Fruit fly (Drosophila melanogaster) whole organism, embryonic: ENCODE results near the gene bnl.
A peak's percentile ranks its signal among the peaks of the same experiment; 100 is the strongest.

Source experiments
- B-H1 ChIP-seq: fragments of 200-800 bp; sonication (Bioruptor generic); IDR thresholded peaks from 3 replicates; pipeline ENCODE4 v1.3.6; 2022; ENCODE audit warnings: missing biosample characterization, missing genetic modification characterization
- CG10654 ChIP-seq: fragments of 200-800 bp; sonication (Bioruptor generic); optimal IDR thresholded peaks from 2 replicates; lab custom pipeline; 2016; ENCODE audit warnings: missing biosample characterization, missing genetic modification characterization
- CG11085 ChIP-seq: fragments of 200-800 bp; sonication (Bioruptor generic); IDR thresholded peaks from 2 replicates; pipeline ENCODE4 v1.3.6; 2022; ENCODE audit warnings: missing biosample characterization, missing genetic modification characterization
- CG11560 ChIP-seq: fragments of 200-800 bp; sonication (Bioruptor generic); IDR thresholded peaks from 3 replicates; pipeline ENCODE4 v1.3.6; 2022; ENCODE audit warnings: missing biosample characterization, missing genetic modification characterization
- CG12744 ChIP-seq: fragments of 200-800 bp; sonication (Bioruptor generic); optimal IDR thresholded peaks from 2 replicates; lab custom pipeline; 2016; ENCODE audit warnings: missing biosample characterization, missing genetic modification characterization
- CG1529 ChIP-seq: fragments of 200-800 bp; sonication (Bioruptor generic); optimal IDR thresholded peaks from 3 replicates; lab custom pipeline; 2018; ENCODE audit warnings: missing biosample characterization, missing genetic modification characterization
- CG15696 ChIP-seq: fragments of 200-800 bp; sonication (Bioruptor generic); optimal IDR thresholded peaks from 2 replicates; lab custom pipeline; 2019; ENCODE audit warnings: missing biosample characterization, mild to moderate bottlenecking, missing genetic modification characterization, moderate library complexity
- CG1602 ChIP-seq: fragments of 200-800 bp; sonication (Bioruptor generic); optimal IDR thresholded peaks from 3 replicates; lab custom pipeline; 2016; ENCODE audit warnings: missing biosample characterization, missing genetic modification characterization
- CG16813 ChIP-seq: fragments of 200-800 bp; sonication (Bioruptor generic); IDR thresholded peaks from 3 replicates; pipeline ENCODE4 v1.3.6; 2022; ENCODE audit warnings: missing biosample characterization, missing genetic modification characterization; ENCODE audit not compliant: partially characterized antibody
- CG17328 ChIP-seq: fragments of 200-800 bp; sonication (Bioruptor generic); IDR thresholded peaks from 2 replicates; pipeline ENCODE4 v1.3.6; 2022; ENCODE audit warnings: missing biosample characterization, missing genetic modification characterization
- CG17359 ChIP-seq: fragments of 200-800 bp; sonication (Bioruptor generic); optimal IDR thresholded peaks from 3 replicates; lab custom pipeline; 2018; ENCODE audit warnings: missing biosample characterization, mild to moderate bottlenecking, missing genetic modification characterization, moderate library complexity
- CG30020 ChIP-seq: fragments of 200-800 bp; optimal IDR thresholded peaks from 2 replicates; lab custom pipeline; 2019; ENCODE audit warnings: missing biosample characterization, mild to moderate bottlenecking, missing genetic modification characterization, moderate library complexity
- CG30431 ChIP-seq: fragments of 200-800 bp; sonication (Bioruptor generic); optimal IDR thresholded peaks from 2 replicates; lab custom pipeline; 2017; ENCODE audit warnings: missing biosample characterization, missing genetic modification characterization
- CG4360 ChIP-seq: fragments of 200-800 bp; sonication (Bioruptor generic); IDR thresholded peaks from 2 replicates; pipeline ENCODE4 v1.3.6; 2022; ENCODE audit warnings: missing biosample characterization, missing genetic modification characterization
- CG43689 ChIP-seq: fragments of 200-800 bp; sonication (Bioruptor generic); IDR thresholded peaks from 2 replicates; pipeline ENCODE4 v1.3.6; 2022; ENCODE audit warnings: missing biosample characterization, missing genetic modification characterization
- CG4424 ChIP-seq: fragments of 200-800 bp; sonication (Bioruptor generic); optimal IDR thresholded peaks from 3 replicates; lab custom pipeline; 2016; ENCODE audit warnings: missing biosample characterization, missing genetic modification characterization
- CG6683 ChIP-seq: fragments of 200-800 bp; sonication (Bioruptor generic); optimal IDR thresholded peaks from 2 replicates; lab custom pipeline; 2017; ENCODE audit warnings: missing biosample characterization, mild to moderate bottlenecking, missing genetic modification characterization, missing genetic modification reagents
- CG6854 ChIP-seq: fragments of 200-800 bp; sonication (Bioruptor generic); optimal IDR thresholded peaks from 3 replicates; lab custom pipeline; 2017; ENCODE audit warnings: missing biosample characterization, mild to moderate bottlenecking, missing genetic modification characterization
- CG9437 ChIP-seq: fragments of 200-800 bp; sonication (Bioruptor generic); optimal IDR thresholded peaks from 2 replicates; lab custom pipeline; 2018; ENCODE audit warnings: missing biosample characterization, mild to moderate bottlenecking, missing genetic modification characterization
- CrebB ChIP-seq: fragments of 200-800 bp; sonication (Bioruptor generic); optimal IDR thresholded peaks from 3 replicates; lab custom pipeline; 2018; ENCODE audit warnings: missing biosample characterization, mild to moderate bottlenecking, missing genetic modification characterization
- Dll ChIP-seq: fragments of 200-800 bp; sonication (Bioruptor generic); IDR thresholded peaks from 4 replicates; pipeline ENCODE4 v1.3.6; 2022; ENCODE audit warnings: missing biosample characterization, missing genetic modification characterization; ENCODE audit not compliant: partially characterized antibody
- E2f1 ChIP-seq: fragments of 200-800 bp; sonication (Bioruptor generic); IDR thresholded peaks from 2 replicates; pipeline ENCODE4 v1.3.6; 2022; ENCODE audit warnings: missing biosample characterization, missing genetic modification characterization
- E2f2 ChIP-seq: fragments of 200-800 bp; sonication (Bioruptor generic); IDR thresholded peaks from 2 replicates; pipeline ENCODE4 v1.3.6; 2022; ENCODE audit warnings: missing biosample characterization, missing genetic modification characterization
- HLH54F ChIP-seq: fragments of 200-800 bp; sonication (Bioruptor generic); optimal IDR thresholded peaks from 3 replicates; lab custom pipeline; 2016; ENCODE audit warnings: missing biosample characterization, missing genetic modification characterization
- HmgZ ChIP-seq: fragments of 200-800 bp; sonication (Bioruptor generic); optimal IDR thresholded peaks from 2 replicates; lab custom pipeline; 2018; ENCODE audit warnings: missing biosample characterization, mild to moderate bottlenecking, missing genetic modification characterization
- Med ChIP-seq: fragments of 200-800 bp; sonication (Bioruptor generic); peaks from one replicate; lab custom pipeline; 2016; ENCODE audit warnings: missing biosample characterization, missing genetic modification characterization, mild to moderate bottlenecking, inconsistent platforms, moderate library complexity
- Tbp ChIP-seq: fragments of >200 bp; optimal IDR thresholded peaks from 2 replicates; lab custom pipeline; 2018; ENCODE audit warnings: missing biosample characterization, missing genetic modification characterization
- Trl ChIP-seq, 3 experiments: fragments of >200 bp in 2 of 3; fragments of 200-800 bp in 1 of 3; sonication (Bioruptor generic) in 1 of 3; optimal IDR thresholded peaks; 2 replicates in 1 of 3; 3 replicates in 2 of 3; lab custom pipeline; 2016 to 2017; ENCODE audit warnings: missing biosample characterization in 1 of 3, missing genetic modification characterization in 1 of 3
- Vsx1 ChIP-seq: fragments of 200-800 bp; sonication (Bioruptor generic); optimal IDR thresholded peaks from 2 replicates; lab custom pipeline; 2017; ENCODE audit warnings: missing biosample characterization, mild to moderate bottlenecking, missing genetic modification characterization, missing genetic modification reagents
- ap ChIP-seq: fragments of 200-800 bp; sonication (Bioruptor generic); IDR thresholded peaks from 2 replicates; pipeline ENCODE4 v1.3.6; 2022; ENCODE audit warnings: missing biosample characterization, missing genetic modification characterization
- az2 ChIP-seq: fragments of 200-800 bp; sonication (Bioruptor generic); optimal IDR thresholded peaks from 3 replicates; lab custom pipeline; 2016; ENCODE audit warnings: missing biosample characterization, missing genetic modification characterization
- bigmax ChIP-seq: fragments of 200-800 bp; sonication (Bioruptor generic); optimal IDR thresholded peaks from 2 replicates; lab custom pipeline; 2018; ENCODE audit warnings: missing biosample characterization, mild to moderate bottlenecking, missing genetic modification characterization
- cwo ChIP-seq: fragments of 200-800 bp; sonication (Bioruptor generic); optimal IDR thresholded peaks from 3 replicates; lab custom pipeline; 2017; ENCODE audit warnings: missing biosample characterization, missing genetic modification characterization, mild to moderate bottlenecking, moderate library complexity, missing genetic modification reagents
- danr ChIP-seq: fragments of 200-800 bp; sonication (Bioruptor generic); IDR thresholded peaks from 2 replicates; pipeline ENCODE4 v1.3.6; 2022; ENCODE audit warnings: missing biosample characterization, missing genetic modification characterization
- ewg ChIP-seq: fragments of 200-800 bp; sonication (Bioruptor generic); optimal IDR thresholded peaks from 3 replicates; lab custom pipeline; 2017; ENCODE audit warnings: mild to moderate bottlenecking, missing biosample characterization, missing genetic modification reagents, missing genetic modification characterization
- fd3F ChIP-seq: fragments of 200-800 bp; sonication (Bioruptor generic); optimal IDR thresholded peaks from 2 replicates; lab custom pipeline; 2018; ENCODE audit warnings: missing biosample characterization, mild to moderate bottlenecking, missing genetic modification characterization, moderate library complexity
- gfzf ChIP-seq: fragments of 200-800 bp; sonication (Bioruptor generic); optimal IDR thresholded peaks from 2 replicates; lab custom pipeline; 2016; ENCODE audit warnings: missing biosample characterization, mild to moderate bottlenecking, missing genetic modification characterization, moderate library complexity
- insv ChIP-seq, 2 experiments: fragments of 200-800 bp; sonication (Bioruptor generic); optimal IDR thresholded peaks; 3 replicates each; lab custom pipeline; 2016 to 2018; ENCODE audit warnings: missing biosample characterization in 2 of 2, missing genetic modification characterization in 2 of 2
- knrl ChIP-seq: fragments of 200-800 bp; sonication (Bioruptor generic); IDR thresholded peaks from 3 replicates; pipeline ENCODE4 v1.3.6; 2022; ENCODE audit warnings: missing biosample characterization, missing genetic modification characterization; ENCODE audit not compliant: partially characterized antibody
- nau ChIP-seq: fragments of 200-800 bp; sonication (Bioruptor generic); optimal IDR thresholded peaks from 3 replicates; lab custom pipeline; 2017; ENCODE audit warnings: missing biosample characterization, mild to moderate bottlenecking, missing genetic modification characterization, missing genetic modification reagents
- nerfin-1 ChIP-seq: fragments of 200-800 bp; sonication (Bioruptor generic); optimal IDR thresholded peaks from 3 replicates; lab custom pipeline; 2019; ENCODE audit warnings: missing biosample characterization, mild to moderate bottlenecking, missing genetic modification characterization, moderate library complexity
- nerfin-2 ChIP-seq: fragments of 200-800 bp; sonication (Bioruptor generic); IDR thresholded peaks from 2 replicates; pipeline ENCODE4 v1.3.6; 2022; ENCODE audit warnings: missing biosample characterization, missing genetic modification characterization; ENCODE audit not compliant: partially characterized antibody
- otp ChIP-seq: fragments of 200-800 bp; sonication (Bioruptor generic); IDR thresholded peaks from 3 replicates; pipeline ENCODE4, ENCODE4 v1.3.6; 2022; ENCODE audit warnings: missing biosample characterization, missing genetic modification characterization
- psq ChIP-seq: fragments of 200-800 bp; sonication (Bioruptor generic); optimal IDR thresholded peaks from 2 replicates; lab custom pipeline; 2017; ENCODE audit warnings: missing biosample characterization, missing genetic modification characterization
- row ChIP-seq: fragments of 200-800 bp; sonication (Bioruptor generic); IDR thresholded peaks from 3 replicates; pipeline ENCODE4 v1.3.6; 2022; ENCODE audit warnings: missing biosample characterization, missing genetic modification characterization
- sima ChIP-seq: fragments of 200-800 bp; sonication (Bioruptor generic); optimal IDR thresholded peaks from 2 replicates; lab custom pipeline; 2016; ENCODE audit warnings: missing biosample characterization, missing genetic modification characterization
- so ChIP-seq: fragments of 200-800 bp; sonication (Bioruptor generic); IDR thresholded peaks from 3 replicates; pipeline ENCODE4 v1.3.6; 2022; ENCODE audit warnings: missing biosample characterization, missing genetic modification characterization
- sug ChIP-seq: fragments of 200-800 bp; optimal IDR thresholded peaks from 2 replicates; lab custom pipeline; 2019; ENCODE audit warnings: missing biosample characterization, mild to moderate bottlenecking, missing genetic modification characterization, moderate library complexity
- yki ChIP-seq: fragments of >200 bp; optimal IDR thresholded peaks from 3 replicates; lab custom pipeline; 2018
- zen ChIP-seq: fragments of 200-800 bp; sonication (Bioruptor generic); optimal IDR thresholded peaks from 3 replicates; lab custom pipeline; 2018; ENCODE audit warnings: missing biosample characterization, mild to moderate bottlenecking, missing genetic modification characterization, moderate library complexity

bnl gene

DNA sequence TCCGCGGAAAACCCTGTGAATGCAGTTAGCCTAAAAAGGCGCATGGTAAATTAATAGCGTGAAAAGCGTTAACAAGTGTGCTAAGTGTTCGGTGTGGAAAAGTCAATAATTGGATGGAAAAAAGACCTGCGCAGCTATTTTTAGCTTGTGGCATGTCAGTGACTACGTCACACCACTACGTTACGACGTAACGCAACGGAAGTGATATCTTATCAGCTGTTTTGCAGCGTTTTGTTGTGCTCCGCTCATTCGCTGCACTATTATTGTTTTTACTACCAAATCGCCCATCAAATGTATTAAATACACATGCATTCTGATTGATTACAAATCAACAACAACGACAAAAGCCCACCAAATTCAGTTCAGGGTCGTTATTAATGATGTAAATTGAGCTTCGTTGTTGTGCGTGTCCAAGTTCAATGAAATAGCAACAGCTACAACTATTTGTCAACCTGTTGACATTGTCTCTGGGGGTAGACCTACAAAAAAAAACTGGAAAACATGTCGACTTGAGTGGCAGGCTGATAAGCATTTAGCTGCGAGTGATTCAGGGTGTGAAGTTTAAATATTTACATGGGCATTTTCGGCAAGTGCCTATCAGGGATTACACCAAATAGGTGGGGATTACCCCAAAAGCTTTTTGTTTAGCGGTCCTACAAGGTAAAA is 11.1 kb upstream of the bnl start (continued):
- TF ChIP-seq sug (peak; percentile 87), insv (GFP tag; optimal IDR thresholded peaks at IDR 0.05; lab: Kevin White, UChicago) (no peak), CG12744 (GFP tag; lab: Kevin White, UChicago) (peak; percentile 23), fd3F (GFP tag; lab: Kevin White, UChicago) (peak; percentile 53), row (GFP tag; lab: Robert Waterston, UW) (no peak), yki (lab: Kevin White, UChicago) (no peak), Vsx1 (GFP tag; lab: Kevin White, UChicago) (peak; percentile 60), CrebB (tag; lab: Kevin White, UChicago) (peak; percentile 78), Med (GFP tag; lab: Kevin White, UChicago) (peak; percentile 19), CG17328 (peak; percentile 22; the same call in 1 of the 2 replicates), ewg (GFP tag; lab: Kevin White, UChicago) (no peak), psq (GFP tag; lab: Kevin White, UChicago) (peak; percentile 75), gfzf (GFP tag; lab: Kevin White, UChicago) (no peak), cwo (GFP tag; lab: Kevin White, UChicago) (peak; percentile 18), CG1529 (GFP tag; lab: Kevin White, UChicago) (peak; percentile 38), CG1602 (no peak), CG30020 (tag; lab: Kevin White, UChicago) (no peak), CG6683 (GFP tag; lab: Kevin White, UChicago) (no peak), so (GFP tag; lab: Robert Waterston, UW) (peak; percentile 48; the same call in 1 of the 3 replicates), CG11085 (GFP tag; lab: Robert Waterston, UW) (no peak), zen (tag; lab: Kevin White, UChicago) (no peak), CG43689 (GFP tag; lab: Robert Waterston, UW) (no peak), CG4360 (GFP tag; lab: Robert Waterston, UW) (no peak; the same call in 1 of the 2 replicates), B-H1 (GFP tag; lab: Robert Waterston, UW) (no peak; the same call in 2 of the 3 replicates), ap (GFP tag; lab: Robert Waterston, UW) (no peak), CG9437 (GFP tag; lab: Kevin White, UChicago) (no peak), knrl (GFP tag; lab: Robert Waterston, UW) (no peak), danr (GFP tag; lab: Robert Waterston, UW) (no peak), otp (GFP tag; lab: Robert Waterston, UW) (peak; percentile 43; the same call in 1 of the 3 replicates), CG30431 (GFP tag; lab: Kevin White, UChicago) (no peak), E2f1 (GFP tag; lab: Robert Waterston, UW) (no peak), Trl (optimal IDR thresholded peaks at IDR 0.05; lab: Kevin White, UChicago) (no peak), Trl (GFP tag; optimal IDR thresholded peaks at IDR 0.05; lab: Kevin White, UChicago) (no peak), E2f2 (GFP tag; lab: Robert Waterston, UW) (no peak), az2 (GFP tag; lab: Kevin White, UChicago) (no peak), CG4424 (GFP tag; lab: Kevin White, UChicago) (peak; percentile 1), CG11560 (tag; lab: Robert Waterston, UW) (no peak), HmgZ (tag; lab: Kevin White, UChicago) (peak; percentile 68), Dll (no peak), nerfin-2 (GFP tag; lab: Robert Waterston, UW) (no peak), nerfin-1 (tag; lab: Kevin White, UChicago) (peak; percentile 59), Tbp (no peak), HLH54F (no peak), CG16813 (GFP tag; lab: Robert Waterston, UW) (no peak), CG10654 (GFP tag; lab: Kevin White, UChicago) (no peak), sima (GFP tag; lab: Kevin White, UChicago) (no peak), bigmax (GFP tag; lab: Kevin White, UChicago) (no peak), CG6854 (GFP tag; lab: Kevin White, UChicago) (no peak), nau (GFP tag; lab: Kevin White, UChicago) (no peak), CG15696 (peak; percentile 1), CG17359 (tag; lab: Kevin White, UChicago) (no peak)
